Fruit fly (Drosophila melanogaster): ENCODE measurements around the gene CG13793.

CG13793 gene

DNA sequence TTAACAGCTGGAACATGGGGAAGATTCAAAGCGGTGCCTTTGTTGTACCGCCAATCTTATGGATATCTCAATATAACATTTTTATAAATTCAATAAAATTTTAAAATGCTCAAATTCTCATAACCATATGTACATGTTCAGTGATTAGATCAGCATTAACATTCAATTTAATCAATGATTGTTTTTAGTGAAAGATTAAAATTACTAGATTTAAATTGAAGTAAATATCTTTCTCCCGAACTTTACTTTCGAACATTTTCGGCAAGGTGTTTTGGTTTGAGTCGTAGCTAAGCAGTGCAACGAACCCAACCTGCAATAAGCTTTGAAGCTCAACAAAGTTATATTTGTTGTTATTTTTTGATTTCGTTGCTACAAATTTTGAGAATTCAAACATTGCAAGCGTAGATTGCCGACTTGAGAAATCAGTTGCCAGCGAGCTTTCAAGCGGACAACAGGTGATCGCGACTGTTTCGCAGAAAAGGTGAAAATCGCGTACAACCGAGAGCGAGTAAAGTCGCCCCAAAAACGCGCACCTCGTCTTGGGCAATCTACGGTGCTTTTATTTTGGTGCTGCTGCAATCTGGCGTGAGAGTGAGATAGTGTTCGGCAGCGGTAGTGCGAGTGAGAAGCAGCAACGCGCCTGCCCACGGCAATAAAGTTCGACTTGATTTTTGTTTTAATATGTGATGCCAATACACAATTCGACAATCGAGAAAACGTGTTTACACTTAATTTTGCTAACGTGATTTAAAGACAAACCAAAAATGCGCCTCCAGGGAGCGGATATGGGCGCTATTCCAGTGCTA, 16.7 kb downstream of the CG13793 start, which contains the start of gene Tep3:
TSS of gene Tep3 (plus strand) at position 423 of the 806 bp plus-strand sequence.
- TF ChIP-seq prd (optimal IDR thresholded peaks at IDR 0.05) (no peak), prd (GFP tag; IDR thresholded peaks at IDR 0.05) (0 out of 3 replicates have a peak, but pooled peaks have one; percentile 37), caup (GFP tag; optimal IDR thresholded peaks at IDR 0.05; ENCODE audit: severe bottlenecking) (peak; percentile 15), HLH3B (GFP tag; IDR thresholded peaks at IDR 0.05) (peak; percentile 19; the same call in 1 of the 2 replicates), Blimp-1 (GFP tag; optimal IDR thresholded peaks at IDR 0.05) (peak; percentile 27), fd3F (GFP tag; optimal IDR thresholded peaks at IDR 0.05) (peak; percentile 27), CG7839 (tag; optimal IDR thresholded peaks at IDR 0.05) (peak; percentile 48), Awh (GFP tag; IDR thresholded peaks at IDR 0.05) (0 out of 2 replicates have a peak, but pooled peaks have one; percentile 29), CG17186 (GFP tag; optimal IDR thresholded peaks at IDR 0.05) (no peak), CG10543 (GFP tag; optimal IDR thresholded peaks at IDR 0.05) (peak; percentile 9), sr (GFP tag; IDR thresholded peaks at IDR 0.05) (peak; percentile 71), gem (tag; optimal IDR thresholded peaks at IDR 0.05) (peak; percentile 53), Deaf1 (tag; optimal IDR thresholded peaks at IDR 0.05) (peak; percentile 25), CG32772 (GFP tag; IDR thresholded peaks at IDR 0.05) (no peak), CG2199 (GFP tag; IDR thresholded peaks at IDR 0.05) (peak; percentile 24; the same call in 1 of the 3 replicates), tio (GFP tag; optimal IDR thresholded peaks at IDR 0.05) (peak; percentile 18), CG9932 (GFP tag; IDR thresholded peaks at IDR 0.05) (peak; percentile 62), chif (GFP tag; optimal IDR thresholded peaks at IDR 0.05) (no peak), CTCF (GFP tag; optimal IDR thresholded peaks at IDR 0.05) (peak; percentile 61), al (GFP tag; IDR thresholded peaks at IDR 0.05) (peak; percentile 35), ci (GFP tag; IDR thresholded peaks at IDR 0.05) (peak; percentile 35; the same call in 1 of the 3 replicates), unpg (GFP tag; optimal IDR thresholded peaks at IDR 0.05) (peak; percentile 14), CG11723 (GFP tag; optimal IDR thresholded peaks at IDR 0.05) (no peak), CG1832 (GFP tag; optimal IDR thresholded peaks at IDR 0.05) (peak; percentile 37), NfI (GFP tag; optimal IDR thresholded peaks at IDR 0.05) (peak; percentile 9), vvl (GFP tag; IDR thresholded peaks at IDR 0.05) (0 out of 2 replicates have a peak, but pooled peaks have one; percentile 30), ind (GFP tag; optimal IDR thresholded peaks at IDR 0.05) (peak; percentile 24), MBD-R2 (GFP tag; IDR thresholded peaks at IDR 0.05) (no peak), Jarid2 (GFP tag; optimal IDR thresholded peaks at IDR 0.05) (peak; percentile 55), HLHmδ (GFP tag; optimal IDR thresholded peaks at IDR 0.05) (no peak), bbx (GFP tag; IDR thresholded peaks at IDR 0.05; ENCODE audit: partially characterized antibody) (peak; percentile 26; the same call in 1 of the 2 replicates), zfh2 (GFP tag; optimal IDR thresholded peaks at IDR 0.05) (peak; percentile 15), lbe (GFP tag; optimal IDR thresholded peaks at IDR 0.05) (peak; percentile 13), gsb-n (tag; optimal IDR thresholded peaks at IDR 0.05) (no peak), CG7963 (GFP tag; IDR thresholded peaks at IDR 0.05; ENCODE audit: partially characterized antibody) (0 out of 3 replicates have a peak, but pooled peaks have one; percentile 19), Pdp1 (GFP tag; optimal IDR thresholded peaks at IDR 0.05) (peak in 1 of 2 experiments; percentile 24), CG12659 (GFP tag; optimal IDR thresholded peaks at IDR 0.05) (peak; percentile 13), Ets97D (GFP tag; optimal IDR thresholded peaks at IDR 0.05) (peak; percentile 17), CG5245 (GFP tag; optimal IDR thresholded peaks at IDR 0.05) (peak; percentile 11), bab2 (GFP tag; optimal IDR thresholded peaks at IDR 0.05) (peak; percentile 24), tin (GFP tag; optimal IDR thresholded peaks at IDR 0.05) (peak; percentile 42), wek (GFP tag; optimal IDR thresholded peaks at IDR 0.05) (no peak), Bteb2 (GFP tag; optimal IDR thresholded peaks at IDR 0.05) (peak; percentile 15), Dbx (GFP tag; IDR thresholded peaks at IDR 0.05) (peak; percentile 59; the same call in 2 of the 3 replicates), Atf3 (GFP tag; optimal IDR thresholded peaks at IDR 0.05) (peak; percentile 1), gcm2 (GFP tag; optimal IDR thresholded peaks at IDR 0.05) (no peak), CG12769 (tag; optimal IDR thresholded peaks at IDR 0.05) (peak; percentile 5), CG7745 (tag; optimal IDR thresholded peaks at IDR 0.05) (no peak)

Data from whole organism, embryonic.